Fruit fly (Drosophila melanogaster) whole organism, prepupa: ENCODE results near the gene Hr39.

ENCODE experiments used
- Blimp-1 ChIP-seq: fragments of 200-800 bp; sonication (Bioruptor generic); optimal IDR thresholded peaks from 3 replicates; lab custom pipeline; 2017; ENCODE audit warnings: missing biosample characterization, missing genetic modification characterization, mild to moderate bottlenecking, moderate library complexity, missing genetic modification reagents
- CG10631 ChIP-seq: fragments of 200-800 bp; sonication (Bioruptor generic); optimal IDR thresholded peaks from 2 replicates; lab custom pipeline; 2016; ENCODE audit warnings: missing biosample characterization, missing genetic modification characterization
- CG10669 ChIP-seq: fragments of 200-800 bp; sonication (Bioruptor generic); optimal IDR thresholded peaks from 3 replicates; lab custom pipeline; 2018; ENCODE audit warnings: missing biosample characterization, mild to moderate bottlenecking, missing genetic modification characterization, moderate library complexity
- CG11294 ChIP-seq: fragments of 200-800 bp; sonication (Bioruptor generic); IDR thresholded peaks from 2 replicates; pipeline ENCODE4 v1.3.6; 2022; ENCODE audit warnings: missing biosample characterization, missing genetic modification characterization
- CG11762 ChIP-seq: fragments of 200-800 bp; sonication (Bioruptor generic); optimal IDR thresholded peaks from 3 replicates; lab custom pipeline; 2016; ENCODE audit warnings: missing biosample characterization, missing genetic modification characterization; ENCODE audit not compliant: insufficient read depth
- CG11902 ChIP-seq: fragments of 200-800 bp; sonication (Bioruptor generic); optimal IDR thresholded peaks from 3 replicates; lab custom pipeline; 2016; ENCODE audit warnings: missing biosample characterization, missing genetic modification characterization
- CG15336 ChIP-seq: fragments of 200-800 bp; sonication (Bioruptor generic); IDR thresholded peaks from 2 replicates; pipeline ENCODE4 v1.3.6; 2022; ENCODE audit warnings: missing biosample characterization, missing genetic modification characterization
- CG1621 ChIP-seq: fragments of 200-800 bp; sonication (Bioruptor generic); optimal IDR thresholded peaks from 3 replicates; lab custom pipeline; 2018; ENCODE audit warnings: missing biosample characterization, mild to moderate bottlenecking, missing genetic modification characterization
- CG16779 ChIP-seq: fragments of 200-800 bp; sonication (Bioruptor generic); optimal IDR thresholded peaks from 3 replicates; lab custom pipeline; 2017; ENCODE audit warnings: missing biosample characterization, mild to moderate bottlenecking, missing genetic modification characterization
- CG3032 ChIP-seq: fragments of 200-800 bp; optimal IDR thresholded peaks from 2 replicates; lab custom pipeline; 2019; ENCODE audit warnings: missing biosample characterization, mild to moderate bottlenecking, missing genetic modification characterization, moderate library complexity
- CG31627 ChIP-seq: fragments of 200-800 bp; sonication (Bioruptor generic); optimal IDR thresholded peaks from 3 replicates; lab custom pipeline; 2016; ENCODE audit warnings: missing biosample characterization, missing genetic modification characterization
- CG32006 ChIP-seq: fragments of 200-800 bp; sonication (Bioruptor generic); optimal IDR thresholded peaks from 3 replicates; lab custom pipeline; 2017; ENCODE audit warnings: missing biosample characterization, mild to moderate bottlenecking, missing genetic modification characterization
- CG34406 ChIP-seq: fragments of 200-800 bp; sonication (Bioruptor generic); optimal IDR thresholded peaks from 3 replicates; lab custom pipeline; 2016; ENCODE audit warnings: missing biosample characterization, missing genetic modification characterization
- CG4318 ChIP-seq: fragments of 200-800 bp; sonication (Bioruptor generic); optimal IDR thresholded peaks from 3 replicates; lab custom pipeline; 2017; ENCODE audit warnings: missing biosample characterization, mild to moderate bottlenecking, missing genetic modification characterization
- CG6276 ChIP-seq: fragments of 200-800 bp; sonication (Bioruptor generic); optimal IDR thresholded peaks from 2 replicates; lab custom pipeline; 2017; ENCODE audit warnings: missing biosample characterization, mild to moderate bottlenecking, missing genetic modification characterization
- CG6808 ChIP-seq: fragments of 200-800 bp; sonication (Bioruptor generic); optimal IDR thresholded peaks from 3 replicates; lab custom pipeline; 2017; ENCODE audit warnings: missing biosample characterization, missing genetic modification characterization, mild to moderate bottlenecking, moderate library complexity, missing genetic modification reagents
- CG6854 ChIP-seq: fragments of 200-800 bp; sonication (Bioruptor generic); optimal IDR thresholded peaks from 2 replicates; lab custom pipeline; 2017; ENCODE audit warnings: missing biosample characterization, mild to moderate bottlenecking, missing genetic modification characterization
- CG7368 ChIP-seq: fragments of 200-800 bp; sonication (Bioruptor generic); optimal IDR thresholded peaks from 3 replicates; lab custom pipeline; 2016; ENCODE audit warnings: missing biosample characterization, missing genetic modification characterization
- CG8119 ChIP-seq: fragments of 200-800 bp; sonication (Bioruptor generic); IDR thresholded peaks from 3 replicates; pipeline ENCODE4 v1.3.6; 2022; ENCODE audit warnings: missing biosample characterization, missing genetic modification characterization
- CG8319 ChIP-seq: fragments of 200-800 bp; sonication (Bioruptor generic); optimal IDR thresholded peaks from 3 replicates; lab custom pipeline; 2016; ENCODE audit warnings: missing biosample characterization, missing genetic modification characterization
- CG9139 ChIP-seq: fragments of 200-800 bp; sonication (Bioruptor generic); optimal IDR thresholded peaks from 3 replicates; lab custom pipeline; 2017; ENCODE audit warnings: missing biosample characterization, mild to moderate bottlenecking, missing genetic modification characterization
- Eip75B ChIP-seq: fragments of 200-800 bp; sonication (Bioruptor generic); optimal IDR thresholded peaks from 3 replicates; lab custom pipeline; 2016; ENCODE audit warnings: missing biosample characterization, missing genetic modification characterization
- Eip78C ChIP-seq: fragments of 200-800 bp; sonication (Bioruptor generic); peaks from one replicate; lab custom pipeline; 2016; ENCODE audit warnings: missing biosample characterization, missing genetic modification characterization
- Eip93F ChIP-seq: fragments of 200-800 bp; sonication (Bioruptor generic); optimal IDR thresholded peaks from 2 replicates; lab custom pipeline; 2016; ENCODE audit warnings: missing biosample characterization, mild to moderate bottlenecking, missing genetic modification characterization
- Ets21C ChIP-seq: fragments of 200-800 bp; sonication (Bioruptor generic); optimal IDR thresholded peaks from 3 replicates; lab custom pipeline; 2016; ENCODE audit warnings: missing biosample characterization, missing genetic modification characterization
- Ets96B ChIP-seq: fragments of 200-800 bp; optimal IDR thresholded peaks from 2 replicates; lab custom pipeline; 2019; ENCODE audit warnings: missing biosample characterization, mild to moderate bottlenecking, missing genetic modification characterization, moderate library complexity
- Gug ChIP-seq: fragments of 200-800 bp; sonication (Bioruptor generic); IDR thresholded peaks from 2 replicates; pipeline ENCODE4 v1.3.6; 2022; ENCODE audit warnings: missing biosample characterization, missing genetic modification characterization
- Hr39 ChIP-seq: fragments of 200-800 bp; sonication (Bioruptor generic); optimal IDR thresholded peaks from 2 replicates; lab custom pipeline; 2016; ENCODE audit warnings: missing biosample characterization, missing genetic modification characterization
- Lpt ChIP-seq: fragments of 200-800 bp; sonication (Bioruptor generic); optimal IDR thresholded peaks from 3 replicates; lab custom pipeline; 2016; ENCODE audit warnings: missing biosample characterization, missing genetic modification characterization
- Met ChIP-seq: fragments of 200-800 bp; sonication (Bioruptor generic); optimal IDR thresholded peaks from 3 replicates; lab custom pipeline; 2016; ENCODE audit warnings: missing biosample characterization, missing genetic modification characterization
- OdsH ChIP-seq: fragments of 200-800 bp; sonication (Bioruptor generic); optimal IDR thresholded peaks from 3 replicates; lab custom pipeline; 2016; ENCODE audit warnings: missing biosample characterization, missing genetic modification characterization
- Smox ChIP-seq: fragments of 200-800 bp; sonication (Bioruptor generic); optimal IDR thresholded peaks from 3 replicates; lab custom pipeline; 2016; ENCODE audit warnings: missing biosample characterization, missing genetic modification characterization
- Sox102F ChIP-seq: fragments of 200-800 bp; sonication (Bioruptor generic); optimal IDR thresholded peaks from 2 replicates; lab custom pipeline; 2016; ENCODE audit warnings: missing biosample characterization, mild to moderate bottlenecking, missing genetic modification characterization
- Sox14 ChIP-seq: fragments of 200-800 bp; sonication (Bioruptor generic); optimal IDR thresholded peaks from 3 replicates; lab custom pipeline; 2016; ENCODE audit warnings: missing biosample characterization, missing genetic modification characterization
- Sox15 ChIP-seq: fragments of 200-800 bp; sonication (Bioruptor generic); optimal IDR thresholded peaks from 3 replicates; lab custom pipeline; 2016; ENCODE audit warnings: missing biosample characterization, missing genetic modification characterization
- achi ChIP-seq: fragments of 200-800 bp; sonication (Bioruptor generic); optimal IDR thresholded peaks from 3 replicates; lab custom pipeline; 2016; ENCODE audit warnings: missing biosample characterization, missing genetic modification characterization
- acj6 ChIP-seq: fragments of 200-800 bp; sonication (Bioruptor generic); optimal IDR thresholded peaks from 3 replicates; lab custom pipeline; 2016; ENCODE audit warnings: missing biosample characterization, missing genetic modification characterization
- cyc ChIP-seq: fragments of 200-800 bp; sonication (Bioruptor generic); optimal IDR thresholded peaks from 3 replicates; lab custom pipeline; 2016; ENCODE audit warnings: missing biosample characterization, missing genetic modification characterization
- dac ChIP-seq: fragments of 200-800 bp; sonication (Bioruptor generic); optimal IDR thresholded peaks from 2 replicates; lab custom pipeline; 2017; ENCODE audit warnings: missing biosample characterization, mild to moderate bottlenecking, missing genetic modification characterization
- dsx ChIP-seq: fragments of 200-800 bp; optimal IDR thresholded peaks from 3 replicates; lab custom pipeline; 2019; ENCODE audit warnings: missing biosample characterization, mild to moderate bottlenecking, missing genetic modification characterization, moderate library complexity; ENCODE audit not compliant: poor library complexity, severe bottlenecking
- esn ChIP-seq: fragments of 200-800 bp; sonication (Bioruptor generic); optimal IDR thresholded peaks from 2 replicates; lab custom pipeline; 2016; ENCODE audit warnings: missing biosample characterization, mild to moderate bottlenecking, missing genetic modification characterization, moderate library complexity
- fd85E ChIP-seq: fragments of 200-800 bp; sonication (Bioruptor generic); optimal IDR thresholded peaks from 3 replicates; lab custom pipeline; 2016; ENCODE audit warnings: missing biosample characterization, missing genetic modification characterization
- fkh ChIP-seq: fragments of 200-800 bp; sonication (Bioruptor generic); optimal IDR thresholded peaks from 3 replicates; lab custom pipeline; 2017; ENCODE audit warnings: missing biosample characterization, mild to moderate bottlenecking, missing genetic modification characterization, moderate library complexity
- lz ChIP-seq: fragments of 200-800 bp; sonication (Bioruptor generic); optimal IDR thresholded peaks from 3 replicates; lab custom pipeline; 2016; ENCODE audit warnings: missing biosample characterization, missing genetic modification characterization
- pdm3 ChIP-seq: fragments of 200-800 bp; sonication (Bioruptor generic); optimal IDR thresholded peaks from 3 replicates; lab custom pipeline; 2016; ENCODE audit warnings: missing biosample characterization, missing genetic modification characterization
- spab ChIP-seq: fragments of 200-800 bp; sonication (Bioruptor generic); optimal IDR thresholded peaks from 2 replicates; lab custom pipeline; 2017; ENCODE audit warnings: missing biosample characterization, mild to moderate bottlenecking, missing genetic modification characterization, missing genetic modification reagents
- svp ChIP-seq: fragments of 200-800 bp; sonication (Bioruptor generic); peaks from one replicate; lab custom pipeline; 2016; ENCODE audit warnings: missing biosample characterization, missing genetic modification characterization
- topi ChIP-seq: fragments of 200-800 bp; sonication (Bioruptor generic); optimal IDR thresholded peaks from 3 replicates; lab custom pipeline; 2016; ENCODE audit warnings: missing biosample characterization, missing genetic modification characterization
- vri ChIP-seq: fragments of 200-800 bp; sonication (Bioruptor generic); optimal IDR thresholded peaks from 3 replicates; lab custom pipeline; 2016; ENCODE audit warnings: missing biosample characterization, mild to moderate bottlenecking, missing genetic modification characterization

The Hr39 gene

DNA sequence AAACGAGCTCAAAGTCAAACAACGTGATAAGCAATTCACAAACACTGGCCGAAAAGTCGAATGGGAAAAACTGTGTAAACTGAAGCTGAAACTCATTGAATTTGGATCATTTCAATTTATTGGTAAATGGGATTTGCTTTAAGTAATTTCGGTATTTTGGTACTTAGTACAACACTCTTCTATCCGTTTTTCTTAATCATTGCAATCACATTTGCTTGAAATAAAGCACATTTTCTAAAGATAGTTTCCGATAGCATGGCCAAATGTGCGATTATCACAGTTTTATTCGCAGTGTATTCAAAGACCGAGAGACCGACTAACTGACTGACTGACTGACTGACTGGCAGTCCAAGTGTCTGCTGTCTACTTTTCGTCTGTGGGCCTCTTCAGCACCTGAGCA, 40.5 kb upstream of the Hr39 start (continued):
- peak; percentile 25 for TF ChIP-seq esn (GFP tag; lab: Kevin White, UChicago)
- no peak for TF ChIP-seq cyc (GFP tag; lab: Kevin White, UChicago)
- TF ChIP-seq pdm3 (GFP tag; lab: Kevin White, UChicago) = peak; percentile 34
- peak; percentile 23 for TF ChIP-seq Met (GFP tag; lab: Kevin White, UChicago)
- peak; percentile 26 for TF ChIP-seq Smox (GFP tag; lab: Kevin White, UChicago)
- no peak for TF ChIP-seq dac (GFP tag; lab: Kevin White, UChicago)
- TF ChIP-seq CG7368 (GFP tag; lab: Kevin White, UChicago) = no peak
- peak; percentile 73 for TF ChIP-seq CG32006 (GFP tag; lab: Kevin White, UChicago)
- TF ChIP-seq dsx = no peak
- peak; percentile 19 for TF ChIP-seq svp (GFP tag; lab: Kevin White, UChicago)
- peak; percentile 29 for TF ChIP-seq fkh (GFP tag; lab: Kevin White, UChicago)
- peak; percentile 30; the same call in 1 of the 2 replicates for TF ChIP-seq Gug (GFP tag; lab: Robert Waterston, UW)
- TF ChIP-seq CG6854 (GFP tag; lab: Kevin White, UChicago) = no peak
- TF ChIP-seq CG34406 (GFP tag; lab: Kevin White, UChicago) = no peak
- TF ChIP-seq CG10669 (GFP tag; lab: Kevin White, UChicago) = no peak
- TF ChIP-seq CG15336 (GFP tag; lab: Robert Waterston, UW) = peak; percentile 26; the same call in 1 of the 2 replicates
- peak; percentile 38 for TF ChIP-seq Ets96B (tag; lab: Kevin White, UChicago)
- peak; percentile 65 for TF ChIP-seq Hr39 (GFP tag; lab: Kevin White, UChicago)
- TF ChIP-seq topi (GFP tag; lab: Kevin White, UChicago) = peak; percentile 25
- no peak for TF ChIP-seq Blimp-1 (GFP tag; lab: Kevin White, UChicago)
- TF ChIP-seq CG8119 (GFP tag; lab: Robert Waterston, UW) = no peak; the same call in 2 of the 3 replicates
- TF ChIP-seq CG6808 (GFP tag; lab: Kevin White, UChicago) = no peak
- peak; percentile 43 for TF ChIP-seq OdsH (GFP tag; lab: Kevin White, UChicago)
- no peak for TF ChIP-seq CG11294 (GFP tag; lab: Robert Waterston, UW)
- TF ChIP-seq CG31627 (GFP tag; lab: Kevin White, UChicago) = no peak
- peak; percentile 16 for TF ChIP-seq CG10631 (GFP tag; lab: Kevin White, UChicago)
- TF ChIP-seq spab (GFP tag; lab: Kevin White, UChicago) = no peak
- TF ChIP-seq acj6 (GFP tag; lab: Kevin White, UChicago) = peak; percentile 25

DNA sequence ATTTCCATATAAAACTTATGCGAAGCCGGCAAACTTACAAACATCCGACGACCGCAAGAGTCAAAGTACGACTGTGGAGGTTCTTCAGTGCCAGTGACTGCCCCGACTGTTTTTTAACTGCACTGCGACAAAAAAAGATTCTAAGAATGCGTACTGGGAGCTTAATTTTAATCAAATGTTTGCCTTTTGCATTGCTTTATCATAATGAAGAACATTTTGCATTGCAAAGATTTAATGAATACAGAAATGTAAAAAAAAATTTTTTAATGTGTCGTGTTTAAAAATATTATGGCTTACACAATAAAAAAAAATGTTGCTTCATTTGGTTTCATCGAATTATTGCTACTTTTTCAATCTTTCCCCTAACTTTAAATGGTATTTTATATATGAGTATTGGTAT, 39.9 kb upstream of the Hr39 start:
- TF ChIP-seq svp (GFP tag; lab: Kevin White, UChicago) (peak; percentile 71), fkh (GFP tag; lab: Kevin White, UChicago) (no peak), Eip75B (GFP tag; lab: Kevin White, UChicago) (no peak), CG6276 (peak; percentile 36), Ets21C (GFP tag; lab: Kevin White, UChicago) (peak; percentile 5), CG11902 (GFP tag; lab: Kevin White, UChicago) (no peak), esn (GFP tag; lab: Kevin White, UChicago) (no peak), CG8319 (GFP tag; lab: Kevin White, UChicago) (no peak), Hr39 (GFP tag; lab: Kevin White, UChicago) (no peak), CG3032 (tag; lab: Kevin White, UChicago) (no peak), Sox14 (GFP tag; lab: Kevin White, UChicago) (peak; percentile 26), dsx (no peak), achi (GFP tag; lab: Kevin White, UChicago) (peak; percentile 35), CG10669 (GFP tag; lab: Kevin White, UChicago) (peak; percentile 22), CG4318 (GFP tag; lab: Kevin White, UChicago) (peak; percentile 23), vri (GFP tag; lab: Kevin White, UChicago) (no peak), CG11762 (GFP tag; lab: Kevin White, UChicago) (peak; percentile 38), fd85E (GFP tag; lab: Kevin White, UChicago) (no peak), Lpt (GFP tag; lab: Kevin White, UChicago) (peak; percentile 28), Sox102F (GFP tag; lab: Kevin White, UChicago) (peak; percentile 17), CG16779 (tag; lab: Kevin White, UChicago) (no peak), CG7368 (GFP tag; lab: Kevin White, UChicago) (no peak), Sox15 (GFP tag; lab: Kevin White, UChicago) (no peak), CG10631 (GFP tag; lab: Kevin White, UChicago) (peak; percentile 17), Eip93F (no peak), lz (GFP tag; lab: Kevin White, UChicago) (no peak), acj6 (GFP tag; lab: Kevin White, UChicago) (peak; percentile 35), Met (GFP tag; lab: Kevin White, UChicago) (peak; percentile 16), cyc (GFP tag; lab: Kevin White, UChicago) (peak; percentile 10), CG9139 (GFP tag; lab: Kevin White, UChicago) (no peak), Eip78C (GFP tag; lab: Kevin White, UChicago) (peak; percentile 78), CG1621 (tag; lab: Kevin White, UChicago) (no peak)
